Fruit fly (Drosophila melanogaster): ENCODE results near the gene CG5916.

CG5916 gene

dm6 chr3R:16157564-16158242, 10.9 kb downstream of the CG5916 start (continued):
- peak; percentile 79 for TF ChIP-seq OdsH (GFP tag; optimal IDR thresholded peaks at IDR 0.05)

dm6 chr3R:16168088-16168487, 21.3 kb downstream of the CG5916 start:
- no peak for TF ChIP-seq Dif (GFP tag; optimal IDR thresholded peaks at IDR 0.05; ENCODE audit: partially characterized antibody)
- no peak for TF ChIP-seq foxo (GFP tag; optimal IDR thresholded peaks at IDR 0.05)
- TF ChIP-seq Rel (GFP tag; optimal IDR thresholded peaks at IDR 0.05), result no peak
- no peak for TF ChIP-seq Rel (tag; optimal IDR thresholded peaks at IDR 0.05)
- no peak for TF ChIP-seq CG9705 (GFP tag; optimal IDR thresholded peaks at IDR 0.05)
- no peak for TF ChIP-seq Vsx2 (GFP tag; optimal IDR thresholded peaks at IDR 0.05; ENCODE audit: partially characterized antibody)
- TF ChIP-seq CG32264 (GFP tag; optimal IDR thresholded peaks at IDR 0.05), result no peak
- no peak for TF ChIP-seq ey (GFP tag; optimal IDR thresholded peaks at IDR 0.05)
- TF ChIP-seq Hnf4 (GFP tag; optimal IDR thresholded peaks at IDR 0.05), result no peak
- no peak for TF ChIP-seq dsf (GFP tag; optimal IDR thresholded peaks at IDR 0.05; ENCODE audit: borderline replicate concordance)
- no peak for TF ChIP-seq Dfd (GFP tag; optimal IDR thresholded peaks at IDR 0.05)
- no peak for TF ChIP-seq HLH106 (tag; optimal IDR thresholded peaks at IDR 0.05)
- no peak for TF ChIP-seq Sp1 (GFP tag; optimal IDR thresholded peaks at IDR 0.05)

- TF ChIP-seq Vsx2 (GFP tag; optimal IDR thresholded peaks at IDR 0.05; ENCODE audit: partially characterized antibody) (no peak), Dfd (GFP tag; optimal IDR thresholded peaks at IDR 0.05) (no peak), tai (GFP tag; optimal IDR thresholded peaks at IDR 0.05) (no peak), CG32264 (GFP tag; optimal IDR thresholded peaks at IDR 0.05) (no peak), dl (GFP tag; optimal IDR thresholded peaks at IDR 0.05; ENCODE audit: insufficient read depth in 1 of 2, partially characterized antibody in 2 of 2) (no peak), GATAd (GFP tag; optimal IDR thresholded peaks at IDR 0.05) (no peak), dsf (GFP tag; optimal IDR thresholded peaks at IDR 0.05; ENCODE audit: borderline replicate concordance) (no peak), psq (GFP tag; optimal IDR thresholded peaks at IDR 0.05) (no peak)
Measured at dm6 chr3R:16171747-16172146, 24.9 kb downstream of the CG5916 start, which contains the start of gene CG8925. TSS of gene CG8925 (plus strand) at chr3R:16171991.

dm6 chr3R:16173500-16173899, 26.7 kb downstream of the CG5916 start:
- no peak for TF ChIP-seq dmrt93B (GFP tag; optimal IDR thresholded peaks at IDR 0.05)
- no peak for TF ChIP-seq sage (GFP tag; optimal IDR thresholded peaks at IDR 0.05)
- TF ChIP-seq usp (GFP tag; optimal IDR thresholded peaks at IDR 0.05), result no peak
- no peak for TF ChIP-seq h (GFP tag; optimal IDR thresholded peaks at IDR 0.05)
- no peak for TF ChIP-seq jim (GFP tag; optimal IDR thresholded peaks at IDR 0.05)
- no peak for TF ChIP-seq GATAd (GFP tag; optimal IDR thresholded peaks at IDR 0.05)
- no peak for TF ChIP-seq br (GFP tag; optimal IDR thresholded peaks at IDR 0.05)
- TF ChIP-seq CrebA (GFP tag; optimal IDR thresholded peaks at IDR 0.05; ENCODE audit: borderline replicate concordance), result no peak
- no peak for TF ChIP-seq Mio (GFP tag; optimal IDR thresholded peaks at IDR 0.05)
- no peak for TF ChIP-seq Sp1 (GFP tag; optimal IDR thresholded peaks at IDR 0.05)
- TF ChIP-seq fru (GFP tag; optimal IDR thresholded peaks at IDR 0.05), result no peak
- TF ChIP-seq Rel (GFP tag; optimal IDR thresholded peaks at IDR 0.05), result no peak
- no peak for TF ChIP-seq Rel (tag; optimal IDR thresholded peaks at IDR 0.05)
- no peak for TF ChIP-seq rgr (GFP tag; optimal IDR thresholded peaks at IDR 0.05)
- TF ChIP-seq sv (GFP tag; optimal IDR thresholded peaks at IDR 0.05), result no peak
- no peak for TF ChIP-seq dl (GFP tag; optimal IDR thresholded peaks at IDR 0.05; ENCODE audit: insufficient read depth in 1 of 2, partially characterized antibody in 2 of 2)
- TF ChIP-seq Hr78 (GFP tag; optimal IDR thresholded peaks at IDR 0.05), result no peak
- TF ChIP-seq pan (optimal IDR thresholded peaks at IDR 0.05), result no peak
- no peak for TF ChIP-seq HLH106 (tag; optimal IDR thresholded peaks at IDR 0.05)
- TF ChIP-seq lola (GFP tag; optimal IDR thresholded peaks at IDR 0.05), result no peak

dm6 chr3R:16176526-16176925, 29.7 kb downstream of the CG5916 start:
- TF ChIP-seq brk (GFP tag; optimal IDR thresholded peaks at IDR 0.05) (no peak), tai (GFP tag; optimal IDR thresholded peaks at IDR 0.05) (no peak), br (GFP tag; optimal IDR thresholded peaks at IDR 0.05) (no peak), Mio (GFP tag; optimal IDR thresholded peaks at IDR 0.05) (no peak), HLH106 (tag; optimal IDR thresholded peaks at IDR 0.05) (no peak), OdsH (GFP tag; optimal IDR thresholded peaks at IDR 0.05) (no peak), ey (GFP tag; optimal IDR thresholded peaks at IDR 0.05) (no peak), sv (GFP tag; optimal IDR thresholded peaks at IDR 0.05) (no peak), rgr (GFP tag; optimal IDR thresholded peaks at IDR 0.05) (no peak), CrebA (GFP tag; optimal IDR thresholded peaks at IDR 0.05; ENCODE audit: borderline replicate concordance) (no peak), Hr83 (GFP tag; optimal IDR thresholded peaks at IDR 0.05; ENCODE audit: poor library complexity, severe bottlenecking) (no peak), dmrt93B (GFP tag; optimal IDR thresholded peaks at IDR 0.05) (no peak), Hr78 (GFP tag; optimal IDR thresholded peaks at IDR 0.05) (no peak), Sp1 (GFP tag; optimal IDR thresholded peaks at IDR 0.05) (no peak)

Measured in whole organism, wandering third instar larva.